Fruit fly (Drosophila melanogaster): ENCODE data around the gene CG17929.

- TF ChIP-seq psq (optimal IDR thresholded peaks at IDR 0.05) (no peak), Sin3A (optimal IDR thresholded peaks at IDR 0.05) (no peak)
Measured at dm6 chr3R:16279382-16279932, 45.8 kb upstream of the CG17929 start.

Data from Kc167 (cell line).